Fruit fly (Drosophila melanogaster): Measurements from ENCODE around the gene CG5199.

The CG5199 gene

dm6 chr3L:20497124-20497996 lies 44.7 kb upstream of the CG5199 start, which contains the start of gene CG32425 (continued):
- TF ChIP-seq Kr (GFP tag; optimal IDR thresholded peaks at IDR 0.05) (no peak), ranshi (GFP tag; IDR thresholded peaks at IDR 0.05) (no peak), CG2678 (tag; optimal IDR thresholded peaks at IDR 0.05) (no peak), Rfx (GFP tag; IDR thresholded peaks at IDR 0.05) (peak; percentile 36; the same call in 1 of the 2 replicates), CG8478 (optimal IDR thresholded peaks at IDR 0.05) (no peak), CG17829 (tag; optimal IDR thresholded peaks at IDR 0.05) (peak; percentile 6), zen2 (GFP tag; IDR thresholded peaks at IDR 0.05; ENCODE audit: partially characterized antibody) (no peak), CG6175 (GFP tag; IDR thresholded peaks at IDR 0.05) (no peak), CG13424 (tag; optimal IDR thresholded peaks at IDR 0.05) (no peak), CG11085 (GFP tag; IDR thresholded peaks at IDR 0.05) (no peak), Camta (GFP tag; optimal IDR thresholded peaks at IDR 0.05) (no peak), dpn (GFP tag; optimal IDR thresholded peaks at IDR 0.05) (peak in 1 of 2 experiments; percentile 26), CG2202 (tag; optimal IDR thresholded peaks at IDR 0.05) (no peak), Sry-β (GFP tag; optimal IDR thresholded peaks at IDR 0.05) (peak; percentile 64), Asciz (GFP tag; optimal IDR thresholded peaks at IDR 0.05) (no peak), CG8290 (GFP tag; optimal IDR thresholded peaks at IDR 0.05) (no peak), CG8290 (tag; optimal IDR thresholded peaks at IDR 0.05) (peak in 1 of 2 experiments; percentile 1), CG6791 (GFP tag; IDR thresholded peaks at IDR 0.05; ENCODE audit: partially characterized antibody) (no peak), CG42726 (GFP tag; IDR thresholded peaks at IDR 0.05; ENCODE audit: partially characterized antibody) (no peak; the same call in 1 of the 2 replicates), D19A (tag; optimal IDR thresholded peaks at IDR 0.05) (no peak), run (tag; optimal IDR thresholded peaks at IDR 0.05) (no peak), H2.0 (GFP tag; IDR thresholded peaks at IDR 0.05) (no peak), CkIIα-i1 (GFP tag; IDR thresholded peaks at IDR 0.05) (no peak), pnt (GFP tag; optimal IDR thresholded peaks at IDR 0.05) (no peak), esg (GFP tag; conservative IDR thresholded peaks at IDR 0.05) (no peak), seq (GFP tag; IDR thresholded peaks at IDR 0.05) (no peak), CG2129 (GFP tag; IDR thresholded peaks at IDR 0.05; ENCODE audit: partially characterized antibody) (no peak), gt (GFP tag; IDR thresholded peaks at IDR 0.05) (no peak), Myb (GFP tag; optimal IDR thresholded peaks at IDR 0.05) (peak; percentile 69), Adf1 (GFP tag; IDR thresholded peaks at IDR 0.05) (no peak; the same call in 1 of the 2 replicates), B-H2 (GFP tag; optimal IDR thresholded peaks at IDR 0.05) (no peak), insv (GFP tag; optimal IDR thresholded peaks at IDR 0.05) (no peak), lov (optimal IDR thresholded peaks at IDR 0.05) (no peak), lov (GFP tag; IDR thresholded peaks at IDR 0.05) (no peak), lilli (GFP tag; optimal IDR thresholded peaks at IDR 0.05) (no peak), Mad (GFP tag; optimal IDR thresholded peaks at IDR 0.05) (no peak), HLH4C (GFP tag; IDR thresholded peaks at IDR 0.05; ENCODE audit: partially characterized antibody) (no peak), CHES-1-like (GFP tag; optimal IDR thresholded peaks at IDR 0.05) (no peak), CG33213 (GFP tag; optimal IDR thresholded peaks at IDR 0.05) (peak; percentile 34), zf30C (GFP tag; optimal IDR thresholded peaks at IDR 0.05) (no peak), Hr3 (GFP tag; optimal IDR thresholded peaks at IDR 0.05) (no peak), twi (tag; optimal IDR thresholded peaks at IDR 0.05) (no peak), CG9609 (GFP tag; optimal IDR thresholded peaks at IDR 0.05) (no peak), CG4360 (GFP tag; IDR thresholded peaks at IDR 0.05) (no peak), chinmo (GFP tag; IDR thresholded peaks at IDR 0.05; ENCODE audit: partially characterized antibody) (no peak), otp (GFP tag; IDR thresholded peaks at IDR 0.05) (no peak), pan (optimal IDR thresholded peaks at IDR 0.05) (no peak), pan (GFP tag; optimal IDR thresholded peaks at IDR 0.05 in 1 of 2, IDR thresholded peaks at IDR 0.05 in 1 of 2) (no peak), al (GFP tag; IDR thresholded peaks at IDR 0.05) (no peak), gce (GFP tag; IDR thresholded peaks at IDR 0.05) (no peak), row (GFP tag; IDR thresholded peaks at IDR 0.05) (peak; percentile 68)
